Worm (Caenorhabditis elegans) whole organism, young adult: ENCODE measurements around the gene mnk-1.

Source experiments
- F23B12.7 ChIP-seq: sonication (generic microtip); optimal IDR thresholded peaks from 2 replicates; lab custom pipeline; 2017; ENCODE audit warnings: missing genetic modification characterization, mild to moderate bottlenecking, missing compliant biosample characterization, antibody characterized with exemption, moderate library complexity; ENCODE audit not compliant: insufficient read depth
- ceh-27 ChIP-seq: fragments of 200-800 bp; sonication (Bioruptor generic); optimal IDR thresholded peaks from 2 replicates; lab custom pipeline; 2018; ENCODE audit warnings: mild to moderate bottlenecking, missing genetic modification characterization, moderate library complexity, missing compliant biosample characterization
- nhr-90 ChIP-seq: sonication (generic microtip); optimal IDR thresholded peaks from 2 replicates; lab custom pipeline; 2016; ENCODE audit warnings: missing genotype, mild to moderate bottlenecking, missing genetic modification characterization, missing compliant biosample characterization

ce11 chrII:10574177-10574576 lies 19.3 kb upstream of the mnk-1 start:
- TF ChIP-seq F23B12.7: no peak
- no peak for TF ChIP-seq nhr-90
- TF ChIP-seq ceh-27 (GFP tag; lab: Kevin White, UChicago): no peak
